Fruit fly (Drosophila melanogaster): ENCODE results near the gene CG17219.

The CG17219 gene

dm6 chr2L:3057951-3058771 lies 29.1 kb downstream of the CG17219 start (continued):
- TF ChIP-seq oc (tag; optimal IDR thresholded peaks at IDR 0.05), result no peak
- TF ChIP-seq CG2712 (tag; optimal IDR thresholded peaks at IDR 0.05), result no peak
- TF ChIP-seq B-H2 (GFP tag; optimal IDR thresholded peaks at IDR 0.05), result no peak
- TF ChIP-seq CG18599 (GFP tag; optimal IDR thresholded peaks at IDR 0.05), result peak; percentile 59
- TF ChIP-seq CG18619 (GFP tag; optimal IDR thresholded peaks at IDR 0.05), result no peak
- no peak for TF ChIP-seq salm (tag; optimal IDR thresholded peaks at IDR 0.05)
- no peak for TF ChIP-seq NfI (GFP tag; optimal IDR thresholded peaks at IDR 0.05)
- peak; percentile 58 for TF ChIP-seq kni (GFP tag; optimal IDR thresholded peaks at IDR 0.05)
- no peak for TF ChIP-seq Doc3 (GFP tag; IDR thresholded peaks at IDR 0.05; ENCODE audit: partially characterized antibody)
- TF ChIP-seq amos (GFP tag; IDR thresholded peaks at IDR 0.05; ENCODE audit: partially characterized antibody), result no peak; the same call in 1 of the 2 replicates
- 0 out of 2 replicates have a peak, but pooled peaks have one; percentile 10 for TF ChIP-seq stc (GFP tag; IDR thresholded peaks at IDR 0.05)
- no peak for TF ChIP-seq rib (GFP tag; IDR thresholded peaks at IDR 0.05)
- no peak for TF ChIP-seq CG31388 (GFP tag; optimal IDR thresholded peaks at IDR 0.05)
- TF ChIP-seq fd96Cb (tag; optimal IDR thresholded peaks at IDR 0.05), result no peak
- TF ChIP-seq Deaf1 (tag; optimal IDR thresholded peaks at IDR 0.05), result no peak
- no peak for TF ChIP-seq Hmr (GFP tag; optimal IDR thresholded peaks at IDR 0.05)
- TF ChIP-seq slou (GFP tag; optimal IDR thresholded peaks at IDR 0.05), result no peak
- no peak for TF ChIP-seq dm (GFP tag; optimal IDR thresholded peaks at IDR 0.05)
- no peak for TF ChIP-seq HmgD (GFP tag; optimal IDR thresholded peaks at IDR 0.05)
- no peak for TF ChIP-seq fd64A (GFP tag; optimal IDR thresholded peaks at IDR 0.05)
- no peak for TF ChIP-seq Opbp (GFP tag; IDR thresholded peaks at IDR 0.05; ENCODE audit: partially characterized antibody)
- TF ChIP-seq CG42726 (GFP tag; IDR thresholded peaks at IDR 0.05; ENCODE audit: partially characterized antibody), result no peak
- no peak for TF ChIP-seq pita (GFP tag; optimal IDR thresholded peaks at IDR 0.05)
- TF ChIP-seq CG11247 (GFP tag; IDR thresholded peaks at IDR 0.05), result no peak
- peak; percentile 27 for TF ChIP-seq wek (GFP tag; optimal IDR thresholded peaks at IDR 0.05)
- TF ChIP-seq tap (tag; optimal IDR thresholded peaks at IDR 0.05), result no peak
- TF ChIP-seq CG12744 (GFP tag; optimal IDR thresholded peaks at IDR 0.05), result no peak
- no peak for TF ChIP-seq unpg (GFP tag; optimal IDR thresholded peaks at IDR 0.05)
- no peak for TF ChIP-seq CG13424 (tag; optimal IDR thresholded peaks at IDR 0.05)
- no peak for TF ChIP-seq MBD-R2 (GFP tag; IDR thresholded peaks at IDR 0.05)
- TF ChIP-seq crol (GFP tag; IDR thresholded peaks at IDR 0.05), result peak; percentile 41; the same call in 1 of the 2 replicates
- no peak for TF ChIP-seq jigr1 (GFP tag; IDR thresholded peaks at IDR 0.05)
- no peak for TF ChIP-seq CG12942 (GFP tag; optimal IDR thresholded peaks at IDR 0.05)
- peak; percentile 28 for TF ChIP-seq Fer1 (GFP tag; optimal IDR thresholded peaks at IDR 0.05)
- peak; percentile 4 for TF ChIP-seq ash1 (GFP tag; optimal IDR thresholded peaks at IDR 0.05)
- no peak for TF ChIP-seq Xrp1 (GFP tag; IDR thresholded peaks at IDR 0.05)
- TF ChIP-seq aop (GFP tag; IDR thresholded peaks at IDR 0.05), result no peak
- no peak for TF ChIP-seq dysf (GFP tag; IDR thresholded peaks at IDR 0.05)
- no peak for TF ChIP-seq repo (GFP tag; optimal IDR thresholded peaks at IDR 0.05)
- no peak for TF ChIP-seq CG10959 (GFP tag; IDR thresholded peaks at IDR 0.05)
- no peak for TF ChIP-seq fd3F (GFP tag; optimal IDR thresholded peaks at IDR 0.05)
- TF ChIP-seq CG10979 (tag; optimal IDR thresholded peaks at IDR 0.05), result no peak
- TF ChIP-seq CG10543 (GFP tag; optimal IDR thresholded peaks at IDR 0.05), result peak; percentile 61
- no peak for TF ChIP-seq Neu2 (GFP tag; optimal IDR thresholded peaks at IDR 0.05; ENCODE audit: borderline replicate concordance)
- TF ChIP-seq onecut (GFP tag; IDR thresholded peaks at IDR 0.05), result peak; percentile 5; the same call in 1 of the 2 replicates
- TF ChIP-seq eve (GFP tag; optimal IDR thresholded peaks at IDR 0.05), result no peak
- no peak for TF ChIP-seq CG14050 (GFP tag; IDR thresholded peaks at IDR 0.05)
- TF ChIP-seq bbx (GFP tag; IDR thresholded peaks at IDR 0.05; ENCODE audit: partially characterized antibody), result no peak
- peak; percentile 73 for TF ChIP-seq en (GFP tag; optimal IDR thresholded peaks at IDR 0.05)

All from whole organism, embryonic.